Worm (Caenorhabditis elegans): ENCODE results near the gene cwp-3.

- TF ChIP-seq nhr-85 (tag) (peak; percentile 77), nhr-77 (tag; optimal IDR thresholded peaks at IDR 0.05) (no peak), swsn-7 (tag; optimal IDR thresholded peaks at IDR 0.05) (no peak)
These were observed 35.8 kb upstream of the cwp-3 start for ce11 chrV:4806859-4807258.

Data from whole organism, L1 larva.